Fruit fly (Drosophila melanogaster) Kc167 (cell line): Measurements from ENCODE around the gene CG17928.

Experiments
- Myc ChIP-seq: fragments of >200 bp; optimal IDR thresholded peaks from 2 replicates; lab custom pipeline; 2017; ENCODE audit warnings: missing external identifiers
- Sin3A ChIP-seq: fragments of >200 bp; optimal IDR thresholded peaks from 2 replicates; lab custom pipeline; 2018; ENCODE audit warnings: missing external identifiers
- h ChIP-seq: fragments of >200 bp; optimal IDR thresholded peaks from 3 replicates; lab custom pipeline; 2018; ENCODE audit warnings: missing external identifiers
- insv ChIP-seq: fragments of >200 bp; optimal IDR thresholded peaks from 3 replicates; lab custom pipeline; 2018; ENCODE audit warnings: missing external identifiers
- psq ChIP-seq: fragments of >200 bp; optimal IDR thresholded peaks from 2 replicates; lab custom pipeline; 2017; ENCODE audit warnings: missing external identifiers
- ttk ChIP-seq: sonication (Bioruptor generic); optimal IDR thresholded peaks from 2 replicates; lab custom pipeline; 2017; ENCODE audit warnings: missing external identifiers

The CG17928 gene

DNA sequence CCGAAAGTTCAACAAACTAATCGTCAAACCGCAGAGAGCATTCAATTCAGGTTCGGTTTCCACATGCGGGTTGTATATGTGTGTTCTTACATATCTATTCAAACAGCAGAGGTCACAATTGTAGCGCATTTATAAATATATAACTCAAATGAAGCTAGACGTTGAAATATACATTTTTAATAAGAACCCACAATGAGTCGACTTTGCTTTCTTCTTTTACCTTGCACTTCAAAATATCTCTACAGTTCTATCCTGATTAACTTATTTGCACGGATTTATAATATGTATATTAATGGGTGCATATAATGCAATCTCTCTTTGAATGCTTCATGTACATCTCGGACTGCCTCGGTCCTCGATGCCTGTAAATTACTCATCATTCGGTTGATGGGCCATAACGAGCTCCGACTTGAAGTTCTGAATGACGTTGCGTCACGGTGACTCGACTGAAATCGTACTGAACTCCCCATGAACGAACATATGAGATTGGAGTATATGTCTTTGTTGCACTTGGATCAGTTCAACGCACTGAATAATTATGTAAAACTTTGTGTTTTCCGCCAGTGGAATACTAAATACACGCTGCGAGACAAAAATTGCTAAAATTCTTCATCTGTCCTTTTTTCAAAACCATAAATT, 27.1 kb downstream of the CG17928 start:
- TF ChIP-seq insv (lab: Kevin White, UChicago) (no peak), ttk (no peak), psq (lab: Kevin White, UChicago) (no peak), h (lab: Kevin White, UChicago) (no peak), Sin3A (lab: Kevin White, UChicago) (no peak), Myc (lab: Kevin White, UChicago) (no peak)

- TF ChIP-seq ttk, result no peak
- TF ChIP-seq h (lab: Kevin White, UChicago), result no peak
- TF ChIP-seq Myc (lab: Kevin White, UChicago), result no peak
- no peak for TF ChIP-seq Sin3A (lab: Kevin White, UChicago)
- no peak for TF ChIP-seq insv (lab: Kevin White, UChicago)
- TF ChIP-seq psq (lab: Kevin White, UChicago), result no peak
Observed at dm6 chr2L:16819714-16820113, 28.3 kb downstream of the CG17928 start.

DNA sequence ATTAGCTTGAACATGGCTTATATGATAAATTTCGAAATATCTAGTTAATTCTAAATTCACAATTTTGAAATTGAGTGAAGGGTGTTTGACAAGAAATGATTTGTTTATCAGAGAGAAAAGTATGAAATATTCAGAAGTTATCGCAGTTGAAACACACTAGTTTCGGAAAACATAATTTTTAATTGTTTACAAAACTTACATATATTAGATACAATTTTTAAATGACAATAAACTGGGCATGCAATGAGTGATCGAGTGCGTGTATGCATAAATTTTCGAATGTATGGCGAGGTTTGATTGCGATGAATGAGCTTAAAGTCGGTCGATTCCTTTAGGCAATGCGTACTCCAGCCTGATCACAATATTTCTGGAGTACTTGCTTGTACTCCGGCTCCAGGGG, 29.6 kb downstream of the CG17928 start, which contains the start of gene CG13280:
Gene CG13280, minus strand, starts transcription at position 101 of the 400 bp plus-strand sequence.
- no peak for TF ChIP-seq h (lab: Kevin White, UChicago)
- no peak for TF ChIP-seq ttk

- TF ChIP-seq insv (lab: Kevin White, UChicago) (no peak), Myc (lab: Kevin White, UChicago) (no peak), h (lab: Kevin White, UChicago) (no peak), ttk (no peak), psq (lab: Kevin White, UChicago) (no peak), Sin3A (lab: Kevin White, UChicago) (no peak)
Observed at dm6 chr2L:16824905-16825333, 33.6 kb downstream of the CG17928 start, which contains the start of gene Cse1. Gene Cse1, minus strand, starts transcription at chr2L:16825207.

DNA sequence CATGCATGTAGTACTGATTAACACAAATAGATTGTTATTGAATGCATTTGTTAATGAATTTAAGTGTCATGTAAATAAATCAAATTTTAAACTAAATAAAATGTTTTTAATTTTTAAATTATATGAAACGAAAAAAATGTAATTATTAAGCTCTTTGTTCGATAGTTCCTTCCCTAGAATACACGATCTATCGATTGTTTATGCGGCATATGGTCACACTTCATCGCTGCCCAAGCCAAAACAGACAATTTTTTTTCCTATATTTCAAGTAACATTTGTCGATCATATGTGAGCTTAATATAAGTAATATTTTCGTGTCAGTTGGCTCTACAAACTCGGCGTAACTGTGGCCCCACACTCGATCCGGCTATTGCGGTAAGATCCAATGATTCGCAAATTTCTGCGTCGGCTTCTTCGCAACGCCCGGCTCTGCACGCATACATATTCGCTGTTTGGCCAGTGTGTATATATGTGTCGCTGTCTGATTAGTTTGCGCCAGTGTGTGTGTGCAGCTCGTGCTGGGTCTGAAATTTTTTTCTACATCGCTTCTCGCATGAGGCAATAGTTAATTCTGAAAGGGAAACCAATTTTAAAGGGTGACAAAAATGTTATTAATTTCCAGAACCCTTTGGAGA, 35.6 kb downstream of the CG17928 start, which contains the start of gene AspRS-m:
Gene AspRS-m, plus strand, starts transcription at position 207 of the 635 bp plus-strand sequence.
- no peak for TF ChIP-seq psq (lab: Kevin White, UChicago)
- no peak for TF ChIP-seq ttk
- no peak for TF ChIP-seq insv (lab: Kevin White, UChicago)
- no peak for TF ChIP-seq Myc (lab: Kevin White, UChicago)
- TF ChIP-seq Sin3A (lab: Kevin White, UChicago), result no peak
- no peak for TF ChIP-seq h (lab: Kevin White, UChicago)

- TF ChIP-seq h (lab: Kevin White, UChicago) (no peak), Myc (lab: Kevin White, UChicago) (no peak), Sin3A (lab: Kevin White, UChicago) (no peak), ttk (no peak), insv (lab: Kevin White, UChicago) (no peak), psq (lab: Kevin White, UChicago) (no peak)
Observed at dm6 chr2L:16834402-16834801, 43.0 kb downstream of the CG17928 start, which contains the start of gene CG13282. Gene CG13282, minus strand, starts transcription at chr2L:16834502.

dm6 chr2L:16837158-16837557, 45.8 kb downstream of the CG17928 start, which contains the start of gene Nepl9:
Gene Nepl9, minus strand, starts transcription at chr2L:16837258.
- TF ChIP-seq h (lab: Kevin White, UChicago) (no peak), Sin3A (lab: Kevin White, UChicago) (no peak), Myc (lab: Kevin White, UChicago) (no peak), insv (lab: Kevin White, UChicago) (no peak), ttk (no peak), psq (lab: Kevin White, UChicago) (no peak)

DNA sequence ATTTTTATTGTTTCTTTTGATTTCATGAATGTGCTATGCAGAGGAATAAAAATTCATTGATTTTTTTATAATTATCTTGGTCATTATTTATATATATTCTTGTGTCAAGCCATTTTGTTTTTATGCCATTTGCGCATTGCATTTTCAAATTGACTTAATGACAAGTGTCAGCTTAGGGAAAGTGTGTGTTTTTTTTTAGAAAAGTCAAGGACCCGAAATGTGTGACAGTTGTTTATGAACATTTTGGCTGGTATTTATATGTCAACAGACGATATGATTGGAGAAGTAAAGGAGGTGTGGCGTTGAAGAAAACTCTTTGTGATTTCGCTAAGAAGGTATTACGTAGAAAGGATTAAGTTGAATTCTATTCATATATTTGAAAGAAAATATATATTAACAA, 46.3 kb downstream of the CG17928 start, which contains the start of the genes SclA and SclB:
Gene SclA, plus strand, starts transcription at position 301 of the 400 bp plus-strand sequence.
Gene SclB, plus strand, starts transcription at position 301 of the 400 bp plus-strand sequence.
- TF ChIP-seq psq (lab: Kevin White, UChicago) (no peak), Myc (lab: Kevin White, UChicago) (no peak), insv (lab: Kevin White, UChicago) (no peak), h (lab: Kevin White, UChicago) (no peak), Sin3A (lab: Kevin White, UChicago) (no peak), ttk (no peak)

DNA sequence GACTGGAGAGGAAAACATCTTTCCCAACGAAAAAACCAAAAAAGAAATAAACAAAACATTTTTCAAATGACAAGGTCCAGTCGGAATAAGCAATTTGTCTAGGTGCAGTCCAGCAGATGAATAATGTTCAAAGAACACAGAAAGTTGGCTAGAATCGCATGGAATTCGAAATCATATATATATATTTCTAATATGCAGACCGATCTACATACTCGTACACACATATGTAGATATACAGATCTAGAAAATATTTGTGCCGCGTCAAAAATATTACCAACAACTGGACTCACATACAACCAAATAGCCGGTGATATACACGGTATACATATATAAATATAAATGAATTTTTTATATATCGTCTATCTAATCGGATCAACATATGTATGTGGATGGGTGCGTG, 48.3 kb downstream of the CG17928 start:
- TF ChIP-seq Sin3A (lab: Kevin White, UChicago), result no peak

dm6 chr2L:16842505-16842904, 51.1 kb downstream of the CG17928 start:
- no peak for TF ChIP-seq psq (lab: Kevin White, UChicago)
- TF ChIP-seq insv (lab: Kevin White, UChicago), result no peak
- TF ChIP-seq ttk, result no peak
- no peak for TF ChIP-seq h (lab: Kevin White, UChicago)
- TF ChIP-seq Myc (lab: Kevin White, UChicago), result no peak
- TF ChIP-seq Sin3A (lab: Kevin White, UChicago), result no peak
